Fruit fly (Drosophila melanogaster) whole organism, embryonic: Measurements from ENCODE around the gene zuc.
A peak's percentile ranks its signal among the peaks of the same experiment; 100 is the strongest.

Experiments
- CG10209 ChIP-seq: fragments of 200-800 bp; sonication (Bioruptor generic); optimal IDR thresholded peaks from 3 replicates; lab custom pipeline; 2017; ENCODE audit warnings: missing biosample characterization, mild to moderate bottlenecking, missing genetic modification characterization, missing genetic modification reagents
- CG10267 ChIP-seq: fragments of 200-800 bp; sonication (Bioruptor generic); optimal IDR thresholded peaks from 2 replicates; lab custom pipeline; 2018; ENCODE audit warnings: missing biosample characterization, mild to moderate bottlenecking, missing genetic modification characterization, moderate library complexity
- CG10462 ChIP-seq: fragments of 200-800 bp; sonication (Bioruptor generic); optimal IDR thresholded peaks from 2 replicates; lab custom pipeline; 2016; ENCODE audit warnings: missing biosample characterization, missing genetic modification characterization
- CG10979 ChIP-seq: fragments of 200-800 bp; sonication (Bioruptor generic); optimal IDR thresholded peaks from 2 replicates; lab custom pipeline; 2018; ENCODE audit warnings: missing biosample characterization, mild to moderate bottlenecking, missing genetic modification characterization, moderate library complexity
- CG11560 ChIP-seq: fragments of 200-800 bp; sonication (Bioruptor generic); IDR thresholded peaks from 3 replicates; pipeline ENCODE4 v1.3.6; 2022; ENCODE audit warnings: missing biosample characterization, missing genetic modification characterization
- CG11723 ChIP-seq: fragments of 200-800 bp; sonication (Bioruptor generic); optimal IDR thresholded peaks from 2 replicates; lab custom pipeline; 2017; ENCODE audit warnings: missing biosample characterization, mild to moderate bottlenecking, missing genetic modification characterization
- CG12391 ChIP-seq: fragments of 200-800 bp; sonication (Bioruptor generic); optimal IDR thresholded peaks from 3 replicates; lab custom pipeline; 2018; ENCODE audit warnings: missing biosample characterization, mild to moderate bottlenecking, missing genetic modification characterization, moderate library complexity
- CG12769 ChIP-seq: fragments of 200-800 bp; sonication (Bioruptor generic); optimal IDR thresholded peaks from 2 replicates; lab custom pipeline; 2019; ENCODE audit warnings: missing biosample characterization, mild to moderate bottlenecking, missing genetic modification characterization, moderate library complexity
- CG15479 ChIP-seq: fragments of 200-800 bp; sonication (Bioruptor generic); optimal IDR thresholded peaks from 3 replicates; lab custom pipeline; 2019; ENCODE audit warnings: missing biosample characterization, mild to moderate bottlenecking, missing genetic modification characterization, moderate library complexity
- CG1602 ChIP-seq: fragments of 200-800 bp; sonication (Bioruptor generic); optimal IDR thresholded peaks from 3 replicates; lab custom pipeline; 2016; ENCODE audit warnings: missing biosample characterization, missing genetic modification characterization
- CG17359 ChIP-seq: fragments of 200-800 bp; sonication (Bioruptor generic); optimal IDR thresholded peaks from 3 replicates; lab custom pipeline; 2018; ENCODE audit warnings: missing biosample characterization, mild to moderate bottlenecking, missing genetic modification characterization, moderate library complexity
- CG4282 ChIP-seq: fragments of 200-800 bp; sonication (Bioruptor generic); optimal IDR thresholded peaks from 2 replicates; lab custom pipeline; 2016; ENCODE audit warnings: missing biosample characterization, missing genetic modification characterization
- CG7357 ChIP-seq: fragments of 200-800 bp; sonication (Bioruptor generic); IDR thresholded peaks from 3 replicates; pipeline ENCODE4 v1.3.6; 2022; ENCODE audit warnings: missing biosample characterization, missing genetic modification characterization
- CG7786 ChIP-seq: fragments of 200-800 bp; sonication (Bioruptor generic); optimal IDR thresholded peaks from 2 replicates; lab custom pipeline; 2016; ENCODE audit warnings: missing biosample characterization, missing genetic modification characterization
- CG7839 ChIP-seq: fragments of 200-800 bp; sonication (Bioruptor generic); optimal IDR thresholded peaks from 3 replicates; lab custom pipeline; 2018; ENCODE audit warnings: missing biosample characterization, mild to moderate bottlenecking, missing genetic modification characterization, moderate library complexity
- CG8290 ChIP-seq, 3 experiments: fragments of 200-800 bp; sonication (Bioruptor generic); optimal IDR thresholded peaks; 2 replicates each; lab custom pipeline; 2016 to 2019; ENCODE audit warnings: missing biosample characterization in 3 of 3, missing genetic modification characterization in 3 of 3, mild to moderate bottlenecking in 2 of 3, moderate library complexity in 1 of 3
- CG8924 ChIP-seq: fragments of 200-800 bp; optimal IDR thresholded peaks from 3 replicates; lab custom pipeline; 2019; ENCODE audit warnings: missing biosample characterization, mild to moderate bottlenecking, missing genetic modification characterization, moderate library complexity
- Fer3 ChIP-seq: fragments of 200-800 bp; sonication (Bioruptor generic); optimal IDR thresholded peaks from 2 replicates; lab custom pipeline; 2018; ENCODE audit warnings: missing biosample characterization, mild to moderate bottlenecking, missing genetic modification characterization, moderate library complexity
- Gug ChIP-seq: fragments of 200-800 bp; sonication (Bioruptor generic); IDR thresholded peaks from 4 replicates; pipeline ENCODE4 v1.3.6; 2022; ENCODE audit warnings: missing biosample characterization, missing genetic modification characterization
- Hand ChIP-seq: fragments of 200-800 bp; sonication (Bioruptor generic); optimal IDR thresholded peaks from 2 replicates; lab custom pipeline; 2017; ENCODE audit warnings: mild to moderate bottlenecking, missing biosample characterization, missing genetic modification reagents, missing genetic modification characterization
- Hmr ChIP-seq: fragments of 200-800 bp; sonication (Bioruptor generic); optimal IDR thresholded peaks from 3 replicates; lab custom pipeline; 2017; ENCODE audit warnings: mild to moderate bottlenecking, missing biosample characterization, missing genetic modification reagents, missing genetic modification characterization
- MTF-1 ChIP-seq: fragments of 200-800 bp; sonication (Bioruptor generic); optimal IDR thresholded peaks from 2 replicates; lab custom pipeline; 2018; ENCODE audit warnings: missing biosample characterization, mild to moderate bottlenecking, missing genetic modification characterization, borderline replicate concordance
- Myb ChIP-seq: fragments of 200-800 bp; sonication (Bioruptor generic); optimal IDR thresholded peaks from 2 replicates; lab custom pipeline; 2016; ENCODE audit warnings: missing biosample characterization, missing genetic modification characterization
- Oaz ChIP-seq: fragments of 200-800 bp; sonication (Bioruptor generic); IDR thresholded peaks from 2 replicates; pipeline ENCODE4 v1.3.6; 2022; ENCODE audit warnings: missing biosample characterization, missing genetic modification characterization
- Oli ChIP-seq: fragments of 200-800 bp; sonication (Bioruptor generic); optimal IDR thresholded peaks from 2 replicates; lab custom pipeline; 2018; ENCODE audit warnings: missing biosample characterization, mild to moderate bottlenecking, missing genetic modification characterization, moderate library complexity
- Sox102F ChIP-seq: fragments of 200-800 bp; sonication (Bioruptor generic); optimal IDR thresholded peaks from 2 replicates; lab custom pipeline; 2018; ENCODE audit warnings: missing biosample characterization, mild to moderate bottlenecking, missing genetic modification characterization, moderate library complexity
- Ssrp ChIP-seq: fragments of 200-800 bp; sonication (Bioruptor generic); optimal IDR thresholded peaks from 2 replicates; lab custom pipeline; 2018; ENCODE audit warnings: missing biosample characterization, mild to moderate bottlenecking, missing genetic modification characterization, moderate library complexity
- abd-A ChIP-seq: fragments of 200-800 bp; sonication (Bioruptor generic); optimal IDR thresholded peaks from 3 replicates; lab custom pipeline; 2019; ENCODE audit warnings: missing biosample characterization, mild to moderate bottlenecking, missing genetic modification characterization, moderate library complexity
- ac ChIP-seq: fragments of 200-800 bp; sonication (Bioruptor generic); optimal IDR thresholded peaks from 3 replicates; lab custom pipeline; 2017; ENCODE audit warnings: missing biosample characterization, mild to moderate bottlenecking, missing genetic modification characterization
- ash1 ChIP-seq: fragments of 200-800 bp; sonication (Bioruptor generic); optimal IDR thresholded peaks from 2 replicates; lab custom pipeline; 2018; ENCODE audit warnings: missing biosample characterization, mild to moderate bottlenecking, missing genetic modification characterization
- bab2 ChIP-seq: fragments of 200-800 bp; sonication (Bioruptor generic); optimal IDR thresholded peaks from 2 replicates; lab custom pipeline; 2016; ENCODE audit warnings: missing biosample characterization, missing genetic modification characterization
- corto ChIP-seq: fragments of 200-800 bp; sonication (Bioruptor generic); optimal IDR thresholded peaks from 2 replicates; lab custom pipeline; 2016; ENCODE audit warnings: missing biosample characterization, mild to moderate bottlenecking, missing genetic modification characterization, moderate library complexity
- crp ChIP-seq, 2 experiments: fragments of 200-800 bp; sonication (Bioruptor generic); optimal IDR thresholded peaks; 2 replicates in 1 of 2; 3 replicates in 1 of 2; lab custom pipeline; 2017; ENCODE audit warnings: missing biosample characterization in 2 of 2, missing genetic modification characterization in 2 of 2, mild to moderate bottlenecking in 1 of 2, moderate library complexity in 1 of 2
- dmrt99B ChIP-seq: fragments of 200-800 bp; sonication (Bioruptor generic); optimal IDR thresholded peaks from 2 replicates; lab custom pipeline; 2018; ENCODE audit warnings: missing biosample characterization, mild to moderate bottlenecking, missing genetic modification characterization, moderate library complexity
- gcm ChIP-seq: fragments of 200-800 bp; sonication (Bioruptor generic); optimal IDR thresholded peaks from 2 replicates; lab custom pipeline; 2019; ENCODE audit warnings: missing biosample characterization, mild to moderate bottlenecking, missing genetic modification characterization, moderate library complexity
- grn ChIP-seq: fragments of 200-800 bp; sonication (Bioruptor generic); optimal IDR thresholded peaks from 3 replicates; lab custom pipeline; 2017; ENCODE audit warnings: missing biosample characterization, missing genetic modification characterization
- gro ChIP-seq: fragments of 200-800 bp; sonication (Bioruptor generic); optimal IDR thresholded peaks from 2 replicates; lab custom pipeline; 2016; ENCODE audit warnings: missing biosample characterization, missing genetic modification characterization
- kni ChIP-seq: fragments of 200-800 bp; sonication (Bioruptor generic); optimal IDR thresholded peaks from 3 replicates; lab custom pipeline; 2017; ENCODE audit warnings: mild to moderate bottlenecking, missing biosample characterization, missing genetic modification reagents, missing genetic modification characterization
- nau ChIP-seq: fragments of 200-800 bp; sonication (Bioruptor generic); optimal IDR thresholded peaks from 3 replicates; lab custom pipeline; 2017; ENCODE audit warnings: missing biosample characterization, mild to moderate bottlenecking, missing genetic modification characterization, missing genetic modification reagents
- odd ChIP-seq: fragments of 200-800 bp; sonication (Bioruptor generic); optimal IDR thresholded peaks from 2 replicates; lab custom pipeline; 2017; ENCODE audit warnings: missing biosample characterization, mild to moderate bottlenecking, missing genetic modification characterization
- phol ChIP-seq: fragments of 200-800 bp; sonication (Bioruptor generic); optimal IDR thresholded peaks from 3 replicates; lab custom pipeline; 2018; ENCODE audit warnings: missing biosample characterization, mild to moderate bottlenecking, missing genetic modification characterization, moderate library complexity
- pum ChIP-seq: fragments of 200-800 bp; sonication (Bioruptor generic); optimal IDR thresholded peaks from 2 replicates; lab custom pipeline; 2016; ENCODE audit warnings: missing biosample characterization, missing genetic modification characterization
- sens ChIP-seq: fragments of 200-800 bp; sonication (Bioruptor generic); peaks from one replicate; lab custom pipeline; 2016; ENCODE audit warnings: missing biosample characterization, missing genetic modification characterization
- shn ChIP-seq: fragments of 200-800 bp; sonication (Bioruptor generic); optimal IDR thresholded peaks from 3 replicates; lab custom pipeline; 2016; ENCODE audit warnings: missing biosample characterization, missing genetic modification characterization
- tap ChIP-seq: fragments of 200-800 bp; optimal IDR thresholded peaks from 3 replicates; lab custom pipeline; 2019; ENCODE audit warnings: missing biosample characterization, mild to moderate bottlenecking, missing genetic modification characterization, moderate library complexity
- unc-4 ChIP-seq: fragments of 200-800 bp; sonication (Bioruptor generic); IDR thresholded peaks from 2 replicates; pipeline ENCODE4 v1.3.6; 2022; ENCODE audit warnings: missing biosample characterization, missing genetic modification characterization; ENCODE audit not compliant: partially characterized antibody
- wek ChIP-seq: fragments of 200-800 bp; sonication (Bioruptor generic); optimal IDR thresholded peaks from 3 replicates; lab custom pipeline; 2018; ENCODE audit warnings: missing biosample characterization, mild to moderate bottlenecking, missing genetic modification characterization, moderate library complexity

zuc gene

dm6 chr2L:12002922-12003791 is 13.5 kb upstream of the zuc start (continued):
- peak; percentile 94 for TF ChIP-seq gcm (GFP tag; lab: Kevin White, UChicago)
- no peak for TF ChIP-seq corto (GFP tag; lab: Kevin White, UChicago)
- no peak for TF ChIP-seq CG8290 (GFP tag; optimal IDR thresholded peaks at IDR 0.05; lab: Kevin White, UChicago)
- TF ChIP-seq CG8290 (tag; optimal IDR thresholded peaks at IDR 0.05; lab: Kevin White, UChicago): peak in 1 of 2 experiments; percentile 81
- TF ChIP-seq CG10979 (tag; lab: Kevin White, UChicago): peak; percentile 21
- TF ChIP-seq Myb (GFP tag; lab: Kevin White, UChicago): no peak
- peak; percentile 63 for TF ChIP-seq CG12391 (tag; lab: Kevin White, UChicago)
- peak; percentile 89 for TF ChIP-seq grn (GFP tag; lab: Kevin White, UChicago)
- peak; percentile 72 for TF ChIP-seq gro
- peak; percentile 50 for TF ChIP-seq CG7839 (tag; lab: Kevin White, UChicago)
- no peak for TF ChIP-seq pum
- peak; percentile 52 for TF ChIP-seq odd (GFP tag; lab: Kevin White, UChicago)
- peak; percentile 15 for TF ChIP-seq CG7786 (GFP tag; lab: Kevin White, UChicago)
- TF ChIP-seq kni (GFP tag; lab: Kevin White, UChicago): peak; percentile 99
- peak; percentile 0 for TF ChIP-seq wek
- peak; percentile 39 for TF ChIP-seq CG10209 (GFP tag; lab: Kevin White, UChicago)
- TF ChIP-seq abd-A (tag; lab: Kevin White, UChicago): peak; percentile 100
- TF ChIP-seq Gug: no peak
- TF ChIP-seq Fer3 (tag; lab: Kevin White, UChicago): peak; percentile 43
- peak; percentile 4 for TF ChIP-seq CG10462 (GFP tag; lab: Kevin White, UChicago)
- TF ChIP-seq nau (GFP tag; lab: Kevin White, UChicago): peak; percentile 30
- no peak for TF ChIP-seq unc-4 (GFP tag; lab: Robert Waterston, UW)
- TF ChIP-seq Hand: peak; percentile 35
- TF ChIP-seq CG12769: peak; percentile 98
- TF ChIP-seq sens (GFP tag; lab: Kevin White, UChicago): peak; percentile 45
- TF ChIP-seq MTF-1: peak; percentile 44
- peak; percentile 19 for TF ChIP-seq phol (tag; lab: Kevin White, UChicago)
- TF ChIP-seq Hmr: peak; percentile 48
- TF ChIP-seq Oaz (GFP tag; lab: Robert Waterston, UW): no peak
- peak; percentile 14 for TF ChIP-seq Sox102F
- TF ChIP-seq ash1: no peak
- TF ChIP-seq bab2: peak; percentile 25
- TF ChIP-seq crp (GFP tag; optimal IDR thresholded peaks at IDR 0.05; lab: Kevin White, UChicago): peak in 1 of 2 experiments; percentile 58
- TF ChIP-seq ac (GFP tag; lab: Kevin White, UChicago): peak; percentile 67
- TF ChIP-seq CG4282: no peak
- peak; percentile 17 for TF ChIP-seq CG10267 (tag; lab: Kevin White, UChicago)
- peak; percentile 14 for TF ChIP-seq Ssrp (tag; lab: Kevin White, UChicago)
- TF ChIP-seq shn (GFP tag; lab: Kevin White, UChicago): no peak
- no peak for TF ChIP-seq CG11723 (GFP tag; lab: Kevin White, UChicago)
- TF ChIP-seq CG7357 (GFP tag; lab: Robert Waterston, UW): no peak
- peak; percentile 38 for TF ChIP-seq Oli (tag; lab: Kevin White, UChicago)
- peak; percentile 93 for TF ChIP-seq CG15479 (GFP tag; lab: Kevin White, UChicago)
- no peak for TF ChIP-seq CG11560 (tag; lab: Robert Waterston, UW)
- TF ChIP-seq CG8924 (tag; lab: Kevin White, UChicago): peak; percentile 8
- peak; percentile 22 for TF ChIP-seq CG1602 (GFP tag; lab: Kevin White, UChicago)
- peak; percentile 44 for TF ChIP-seq dmrt99B (tag; lab: Kevin White, UChicago)
- TF ChIP-seq tap (tag; lab: Kevin White, UChicago): peak; percentile 48
- TF ChIP-seq CG17359 (tag; lab: Kevin White, UChicago): peak; percentile 19
